Fruit fly (Drosophila melanogaster): Measurements from ENCODE around the gene CG11226.
A peak's percentile ranks its signal among the peaks of the same experiment; 100 is the strongest.

Gene CG11226

DNA sequence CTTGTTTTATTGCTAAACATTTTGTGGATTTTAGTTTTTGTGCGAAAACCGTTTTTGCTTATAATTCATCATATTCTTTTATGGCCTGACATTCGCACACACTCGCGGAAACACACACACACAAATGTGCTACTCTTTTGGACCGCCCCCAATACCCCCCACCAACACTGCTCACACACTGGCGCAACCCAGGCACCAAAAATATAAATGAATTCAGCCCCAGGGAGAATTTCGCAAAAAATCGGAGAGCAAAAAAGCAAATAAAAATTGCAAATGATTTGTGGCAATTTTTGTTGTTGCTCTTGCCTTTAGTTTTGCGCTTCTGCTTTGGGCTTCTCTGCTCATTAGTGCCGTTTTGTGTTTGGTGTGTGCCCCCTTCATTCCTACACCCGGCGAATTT is 13.6 kb upstream of the CG11226 start:
- TF ChIP-seq N (GFP tag; optimal IDR thresholded peaks at IDR 0.05) (peak; percentile 5), Mio (GFP tag; optimal IDR thresholded peaks at IDR 0.05) (no peak), jim (GFP tag; optimal IDR thresholded peaks at IDR 0.05) (peak; percentile 83), h (GFP tag; optimal IDR thresholded peaks at IDR 0.05) (no peak), Rel (GFP tag; optimal IDR thresholded peaks at IDR 0.05) (peak; percentile 32), Rel (tag; optimal IDR thresholded peaks at IDR 0.05) (no peak), psq (GFP tag; optimal IDR thresholded peaks at IDR 0.05) (peak; percentile 68), dl (GFP tag; optimal IDR thresholded peaks at IDR 0.05; ENCODE audit: insufficient read depth in 1 of 2, partially characterized antibody in 2 of 2) (peak in 1 of 2 experiments; percentile 33), Vsx2 (GFP tag; optimal IDR thresholded peaks at IDR 0.05; ENCODE audit: partially characterized antibody) (peak; percentile 8), foxo (GFP tag; optimal IDR thresholded peaks at IDR 0.05) (peak in 1 of 2 experiments; percentile 48), Dif (GFP tag; optimal IDR thresholded peaks at IDR 0.05; ENCODE audit: partially characterized antibody) (peak; percentile 28)

DNA sequence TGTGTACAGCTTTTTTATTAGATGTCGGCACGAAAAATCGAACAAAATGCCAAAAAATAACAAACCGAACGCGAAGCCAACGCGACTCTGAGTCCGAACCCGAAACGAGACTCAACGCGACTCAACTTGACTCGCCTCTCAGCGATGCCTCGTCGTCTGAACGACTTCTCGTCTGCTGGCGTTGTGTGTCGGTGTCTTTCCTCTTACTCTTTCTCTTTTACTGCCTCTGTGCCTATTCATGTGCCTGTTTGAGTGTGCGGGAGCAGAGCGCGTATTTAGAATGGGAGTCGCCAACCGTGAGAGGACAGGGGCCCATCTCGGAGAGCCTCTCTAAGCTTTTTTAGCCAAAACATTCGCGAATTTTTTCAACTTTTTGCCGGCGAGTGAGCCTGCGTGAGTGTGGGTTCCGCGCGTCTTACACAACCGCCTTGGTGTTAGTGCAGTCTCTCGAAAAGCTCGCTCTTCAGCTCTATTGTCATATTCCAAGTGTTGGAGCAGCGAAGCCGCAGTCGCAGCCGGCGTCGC is 12.1 kb upstream of the CG11226 start:
- TF ChIP-seq Jra (GFP tag; optimal IDR thresholded peaks at IDR 0.05): peak; percentile 76
- TF ChIP-seq psq (GFP tag; optimal IDR thresholded peaks at IDR 0.05): peak; percentile 80
- TF ChIP-seq Abd-B (GFP tag; optimal IDR thresholded peaks at IDR 0.05): no peak
- TF ChIP-seq N (GFP tag; optimal IDR thresholded peaks at IDR 0.05): peak; percentile 67
- no peak for TF ChIP-seq Hr78 (GFP tag; optimal IDR thresholded peaks at IDR 0.05)
- no peak for TF ChIP-seq lola (GFP tag; optimal IDR thresholded peaks at IDR 0.05)
- TF ChIP-seq sage (GFP tag; optimal IDR thresholded peaks at IDR 0.05): peak; percentile 36
- TF ChIP-seq usp (GFP tag; optimal IDR thresholded peaks at IDR 0.05): no peak
- TF ChIP-seq ey (GFP tag; optimal IDR thresholded peaks at IDR 0.05): no peak
- peak; percentile 43 for TF ChIP-seq br (GFP tag; optimal IDR thresholded peaks at IDR 0.05)
- TF ChIP-seq rgr (GFP tag; optimal IDR thresholded peaks at IDR 0.05): peak; percentile 47
- no peak for TF ChIP-seq woc (GFP tag; optimal IDR thresholded peaks at IDR 0.05)
- peak; percentile 72 for TF ChIP-seq Hnf4 (GFP tag; optimal IDR thresholded peaks at IDR 0.05)
- peak; percentile 88 to 98 for TF ChIP-seq dl (GFP tag; optimal IDR thresholded peaks at IDR 0.05; ENCODE audit: insufficient read depth in 1 of 2, partially characterized antibody in 2 of 2)
- no peak for TF ChIP-seq Myc (optimal IDR thresholded peaks at IDR 0.05)
- peak; percentile 50 for TF ChIP-seq tai (GFP tag; optimal IDR thresholded peaks at IDR 0.05)
- no peak for TF ChIP-seq CG32264 (GFP tag; optimal IDR thresholded peaks at IDR 0.05)
- TF ChIP-seq CrebA (GFP tag; optimal IDR thresholded peaks at IDR 0.05; ENCODE audit: borderline replicate concordance): peak; percentile 96
- TF ChIP-seq sv (GFP tag; optimal IDR thresholded peaks at IDR 0.05): no peak
- TF ChIP-seq dmrt93B (GFP tag; optimal IDR thresholded peaks at IDR 0.05): no peak
- peak; percentile 37 to 52 for TF ChIP-seq foxo (GFP tag; optimal IDR thresholded peaks at IDR 0.05)
- TF ChIP-seq Rel (GFP tag; optimal IDR thresholded peaks at IDR 0.05): peak; percentile 96
- TF ChIP-seq Rel (tag; optimal IDR thresholded peaks at IDR 0.05): peak; percentile 41
- TF ChIP-seq Hr83 (GFP tag; optimal IDR thresholded peaks at IDR 0.05; ENCODE audit: poor library complexity, severe bottlenecking): peak; percentile 75
- TF ChIP-seq Mio (GFP tag; optimal IDR thresholded peaks at IDR 0.05): no peak
- TF ChIP-seq OdsH (GFP tag; optimal IDR thresholded peaks at IDR 0.05): peak; percentile 51
- peak; percentile 58 for TF ChIP-seq fru (GFP tag; optimal IDR thresholded peaks at IDR 0.05)
- no peak for TF ChIP-seq pan (optimal IDR thresholded peaks at IDR 0.05)
- TF ChIP-seq brk (GFP tag; optimal IDR thresholded peaks at IDR 0.05): peak; percentile 81
- TF ChIP-seq Dif (GFP tag; optimal IDR thresholded peaks at IDR 0.05; ENCODE audit: partially characterized antibody): peak; percentile 99
- TF ChIP-seq jim (GFP tag; optimal IDR thresholded peaks at IDR 0.05): peak; percentile 95
- peak; percentile 95 for TF ChIP-seq Vsx2 (GFP tag; optimal IDR thresholded peaks at IDR 0.05; ENCODE audit: partially characterized antibody)
- TF ChIP-seq HLH106 (tag; optimal IDR thresholded peaks at IDR 0.05): peak; percentile 28
- no peak for TF ChIP-seq dsf (GFP tag; optimal IDR thresholded peaks at IDR 0.05; ENCODE audit: borderline replicate concordance)
- peak; percentile 76 for TF ChIP-seq h (GFP tag; optimal IDR thresholded peaks at IDR 0.05)
- no peak for TF ChIP-seq CG9705 (GFP tag; optimal IDR thresholded peaks at IDR 0.05)
- TF ChIP-seq Dfd (GFP tag; optimal IDR thresholded peaks at IDR 0.05): no peak
- no peak for TF ChIP-seq GATAd (GFP tag; optimal IDR thresholded peaks at IDR 0.05)
- peak; percentile 69 for TF ChIP-seq Sp1 (GFP tag; optimal IDR thresholded peaks at IDR 0.05)
